Fruit fly (Drosophila melanogaster) whole organism, pupa: ENCODE results near the gene Cpsf100.
A peak's percentile ranks its signal among the peaks of the same experiment; 100 is the strongest.

ENCODE experiments used
- CG10348 ChIP-seq: fragments of 200-800 bp; sonication (Bioruptor generic); IDR thresholded peaks from 2 replicates; pipeline ENCODE4 v1.3.6; 2022; ENCODE audit warnings: missing biosample characterization, missing genetic modification characterization
- CG12605 ChIP-seq: fragments of 200-800 bp; sonication (Bioruptor generic); IDR thresholded peaks from 2 replicates; pipeline ENCODE4 v1.3.6; 2022; ENCODE audit warnings: missing biosample characterization, missing genetic modification characterization
- CG13204 ChIP-seq: fragments of 200-800 bp; sonication (Bioruptor generic); optimal IDR thresholded peaks from 2 replicates; lab custom pipeline; 2018; ENCODE audit warnings: missing biosample characterization, mild to moderate bottlenecking, missing genetic modification characterization, moderate library complexity
- CG14655 ChIP-seq: fragments of 200-800 bp; sonication (Bioruptor generic); optimal IDR thresholded peaks from 3 replicates; lab custom pipeline; 2017; ENCODE audit warnings: mild to moderate bottlenecking, missing biosample characterization, missing genetic modification reagents, missing genetic modification characterization
- CG15710 ChIP-seq: fragments of 200-800 bp; sonication (Bioruptor generic); optimal IDR thresholded peaks from 2 replicates; lab custom pipeline; 2018; ENCODE audit warnings: missing biosample characterization, mild to moderate bottlenecking, missing genetic modification characterization, moderate library complexity
- CG4496 ChIP-seq: fragments of 200-800 bp; sonication (Bioruptor generic); IDR thresholded peaks from 3 replicates; pipeline ENCODE4 v1.3.6; 2022; ENCODE audit warnings: missing biosample characterization, missing genetic modification characterization
- CG8159 ChIP-seq: fragments of 200-800 bp; sonication (Bioruptor generic); optimal IDR thresholded peaks from 3 replicates; lab custom pipeline; 2018; ENCODE audit warnings: missing biosample characterization, mild to moderate bottlenecking, missing genetic modification characterization, moderate library complexity
- CG8301 ChIP-seq: fragments of 200-800 bp; sonication (Bioruptor generic); optimal IDR thresholded peaks from 2 replicates; lab custom pipeline; 2018; ENCODE audit warnings: missing biosample characterization, mild to moderate bottlenecking, missing genetic modification characterization
- CG9948 ChIP-seq: fragments of 200-800 bp; sonication (Bioruptor generic); optimal IDR thresholded peaks from 2 replicates; lab custom pipeline; 2018; ENCODE audit warnings: missing biosample characterization, mild to moderate bottlenecking, missing genetic modification characterization, moderate library complexity
- Ets98B ChIP-seq: fragments of 200-800 bp; sonication (Bioruptor generic); IDR thresholded peaks from 2 replicates; pipeline ENCODE4 v1.3.6; 2022; ENCODE audit warnings: missing biosample characterization, missing genetic modification characterization
- Pif1A ChIP-seq: fragments of 200-800 bp; sonication (Bioruptor generic); optimal IDR thresholded peaks from 3 replicates; lab custom pipeline; 2016; ENCODE audit warnings: missing biosample characterization, missing genetic modification characterization
- Snoo ChIP-seq: fragments of 200-800 bp; sonication (Bioruptor generic); optimal IDR thresholded peaks from 3 replicates; lab custom pipeline; 2017; ENCODE audit warnings: missing biosample characterization, mild to moderate bottlenecking, missing genetic modification characterization, inconsistent platforms

dm6 chr3R:29040526-29041195, 6.3 kb downstream of the Cpsf100 start:
- TF ChIP-seq CG8159 (tag; lab: Kevin White, UChicago) (no peak), CG15710 (tag; lab: Kevin White, UChicago) (peak; percentile 57), CG14655 (no peak), CG12605 (GFP tag; lab: Robert Waterston, UW) (peak; percentile 47; the same call in 1 of the 2 replicates), CG9948 (tag; lab: Kevin White, UChicago) (no peak), CG8301 (no peak), CG13204 (GFP tag; lab: Kevin White, UChicago) (no peak), Ets98B (GFP tag; lab: Robert Waterston, UW) (peak; percentile 44), CG4496 (GFP tag; lab: Robert Waterston, UW) (no peak; the same call in 2 of the 3 replicates), CG10348 (GFP tag; lab: Robert Waterston, UW) (no peak), Snoo (tag; lab: Kevin White, UChicago) (no peak), Pif1A (GFP tag; lab: Kevin White, UChicago) (no peak)
